Fruit fly (Drosophila melanogaster) whole organism, pupa: ENCODE data around the gene CG32081.
A peak's percentile ranks its signal among the peaks of the same experiment; 100 is the strongest.

Experiments
- CG10348 ChIP-seq: fragments of 200-800 bp; sonication (Bioruptor generic); IDR thresholded peaks from 2 replicates; pipeline ENCODE4 v1.3.6; 2022; ENCODE audit warnings: missing biosample characterization, missing genetic modification characterization
- CG12605 ChIP-seq: fragments of 200-800 bp; sonication (Bioruptor generic); IDR thresholded peaks from 2 replicates; pipeline ENCODE4 v1.3.6; 2022; ENCODE audit warnings: missing biosample characterization, missing genetic modification characterization
- CG13204 ChIP-seq: fragments of 200-800 bp; sonication (Bioruptor generic); optimal IDR thresholded peaks from 2 replicates; lab custom pipeline; 2018; ENCODE audit warnings: missing biosample characterization, mild to moderate bottlenecking, missing genetic modification characterization, moderate library complexity
- CG14655 ChIP-seq: fragments of 200-800 bp; sonication (Bioruptor generic); optimal IDR thresholded peaks from 3 replicates; lab custom pipeline; 2017; ENCODE audit warnings: mild to moderate bottlenecking, missing biosample characterization, missing genetic modification reagents, missing genetic modification characterization
- CG15710 ChIP-seq: fragments of 200-800 bp; sonication (Bioruptor generic); optimal IDR thresholded peaks from 2 replicates; lab custom pipeline; 2018; ENCODE audit warnings: missing biosample characterization, mild to moderate bottlenecking, missing genetic modification characterization, moderate library complexity
- CG17806 ChIP-seq: fragments of 200-800 bp; sonication (Bioruptor generic); optimal IDR thresholded peaks from 2 replicates; lab custom pipeline; 2018; ENCODE audit warnings: missing biosample characterization, mild to moderate bottlenecking, missing genetic modification characterization, moderate library complexity
- CG32121 ChIP-seq: fragments of 200-800 bp; sonication (Bioruptor generic); IDR thresholded peaks from 2 replicates; pipeline ENCODE4 v1.3.6; 2022; ENCODE audit warnings: missing biosample characterization, missing genetic modification characterization
- CG34367 ChIP-seq: fragments of 200-800 bp; sonication (Bioruptor generic); optimal IDR thresholded peaks from 2 replicates; lab custom pipeline; 2018; ENCODE audit warnings: missing biosample characterization, mild to moderate bottlenecking, missing genetic modification characterization
- CG4496 ChIP-seq: fragments of 200-800 bp; sonication (Bioruptor generic); IDR thresholded peaks from 3 replicates; pipeline ENCODE4 v1.3.6; 2022; ENCODE audit warnings: missing biosample characterization, missing genetic modification characterization
- CG8159 ChIP-seq: fragments of 200-800 bp; sonication (Bioruptor generic); optimal IDR thresholded peaks from 3 replicates; lab custom pipeline; 2018; ENCODE audit warnings: missing biosample characterization, mild to moderate bottlenecking, missing genetic modification characterization, moderate library complexity
- CG8301 ChIP-seq: fragments of 200-800 bp; sonication (Bioruptor generic); optimal IDR thresholded peaks from 2 replicates; lab custom pipeline; 2018; ENCODE audit warnings: missing biosample characterization, mild to moderate bottlenecking, missing genetic modification characterization
- CG9948 ChIP-seq: fragments of 200-800 bp; sonication (Bioruptor generic); optimal IDR thresholded peaks from 2 replicates; lab custom pipeline; 2018; ENCODE audit warnings: missing biosample characterization, mild to moderate bottlenecking, missing genetic modification characterization, moderate library complexity
- D1 ChIP-seq: fragments of 200-800 bp; sonication (Bioruptor generic); optimal IDR thresholded peaks from 2 replicates; lab custom pipeline; 2018; ENCODE audit warnings: missing biosample characterization, mild to moderate bottlenecking, missing genetic modification characterization, moderate library complexity
- EcR ChIP-seq: fragments of 200-800 bp; sonication (Bioruptor generic); optimal IDR thresholded peaks from 3 replicates; lab custom pipeline; 2019; ENCODE audit warnings: missing biosample characterization, missing genetic modification characterization, mild to moderate bottlenecking, moderate library complexity, missing genetic modification reagents
- Ets98B ChIP-seq: fragments of 200-800 bp; sonication (Bioruptor generic); IDR thresholded peaks from 2 replicates; pipeline ENCODE4 v1.3.6; 2022; ENCODE audit warnings: missing biosample characterization, missing genetic modification characterization
- Pif1A ChIP-seq: fragments of 200-800 bp; sonication (Bioruptor generic); optimal IDR thresholded peaks from 3 replicates; lab custom pipeline; 2016; ENCODE audit warnings: missing biosample characterization, missing genetic modification characterization
- Pif1B ChIP-seq: fragments of 200-800 bp; sonication (Bioruptor generic); optimal IDR thresholded peaks from 3 replicates; lab custom pipeline; 2016; ENCODE audit warnings: missing biosample characterization, missing genetic modification characterization
- Snoo ChIP-seq: fragments of 200-800 bp; sonication (Bioruptor generic); optimal IDR thresholded peaks from 3 replicates; lab custom pipeline; 2017; ENCODE audit warnings: missing biosample characterization, mild to moderate bottlenecking, missing genetic modification characterization, inconsistent platforms
- fd96Ca ChIP-seq: fragments of 200-800 bp; sonication (Bioruptor generic); IDR thresholded peaks from 3 replicates; pipeline ENCODE4 v1.3.6; 2022; ENCODE audit warnings: missing biosample characterization, missing genetic modification characterization
- gl ChIP-seq: fragments of 200-800 bp; sonication (Bioruptor generic); optimal IDR thresholded peaks from 2 replicates; lab custom pipeline; 2018; ENCODE audit warnings: missing biosample characterization, mild to moderate bottlenecking, missing genetic modification characterization
- rn ChIP-seq: fragments of 200-800 bp; sonication (Bioruptor generic); IDR thresholded peaks from 2 replicates; pipeline ENCODE4 v1.3.6; 2022; ENCODE audit warnings: missing biosample characterization, missing genetic modification characterization

CG32081 gene

DNA sequence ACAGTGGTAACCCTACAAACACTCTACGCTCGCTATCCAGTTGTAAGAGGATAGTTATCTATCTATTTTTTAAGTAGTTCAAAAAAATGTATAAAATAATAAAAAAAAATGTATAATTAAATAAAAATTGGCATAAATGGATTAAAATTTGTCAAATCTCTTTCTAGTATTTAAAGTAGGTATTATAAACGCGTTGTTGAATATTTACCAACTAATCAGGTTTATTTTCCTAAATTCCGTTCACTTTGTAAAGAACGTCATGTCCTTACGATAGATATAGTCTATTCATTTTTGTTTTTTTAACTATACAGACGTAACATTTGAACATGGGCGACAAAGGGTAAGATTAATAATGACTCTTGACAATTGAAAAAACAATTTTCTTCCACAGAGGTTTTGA is at the start of gene CG32081:
CG32081 (plus strand) TSS at position 301 of the 400 bp plus-strand sequence.
- no peak for TF ChIP-seq CG15710 (tag; lab: Kevin White, UChicago)
- TF ChIP-seq fd96Ca (GFP tag; lab: Robert Waterston, UW): no peak
- no peak for TF ChIP-seq CG4496
- no peak for TF ChIP-seq Pif1B (GFP tag; lab: Kevin White, UChicago)
- no peak for TF ChIP-seq Pif1A
- no peak for TF ChIP-seq D1 (tag; lab: Kevin White, UChicago)
- no peak for TF ChIP-seq CG8301
- no peak for TF ChIP-seq CG14655 (GFP tag; lab: Kevin White, UChicago)
- no peak for TF ChIP-seq CG10348 (GFP tag; lab: Robert Waterston, UW)
- TF ChIP-seq rn (GFP tag; lab: Robert Waterston, UW): no peak
- no peak for TF ChIP-seq Ets98B
- TF ChIP-seq EcR (GFP tag; lab: Kevin White, UChicago): no peak
- TF ChIP-seq gl: no peak
- no peak for TF ChIP-seq Snoo (tag; lab: Kevin White, UChicago)
- no peak for TF ChIP-seq CG32121 (GFP tag; lab: Robert Waterston, UW)
- TF ChIP-seq CG13204 (GFP tag; lab: Kevin White, UChicago): no peak
- TF ChIP-seq CG8159 (tag; lab: Kevin White, UChicago): no peak
- TF ChIP-seq, all 21 proteins: peak for 0

DNA sequence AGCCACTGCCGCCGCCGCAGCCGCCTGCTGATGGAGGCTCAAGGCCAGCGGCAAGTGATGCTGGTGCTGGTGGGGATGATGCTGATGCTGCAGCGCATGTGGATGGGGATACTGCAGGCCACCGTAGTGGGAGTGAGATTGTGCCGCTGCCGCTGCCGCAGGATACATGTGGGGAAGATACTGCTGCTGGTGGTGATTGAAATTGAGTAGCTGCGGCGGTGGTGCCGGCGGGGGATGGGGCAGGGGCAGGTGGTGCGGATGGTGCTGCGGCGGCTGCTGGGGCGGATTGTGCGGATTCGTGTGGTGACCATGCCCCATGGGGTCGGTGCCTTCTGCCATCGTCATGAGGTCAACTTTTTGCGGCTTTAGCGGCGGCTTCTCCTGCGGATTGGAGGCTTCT is 42.8 kb upstream of the CG32081 start:
- TF ChIP-seq CG10348 (GFP tag; lab: Robert Waterston, UW): no peak
- no peak for TF ChIP-seq CG9948 (tag; lab: Kevin White, UChicago)
- TF ChIP-seq rn (GFP tag; lab: Robert Waterston, UW): no peak
- TF ChIP-seq EcR (GFP tag; lab: Kevin White, UChicago): no peak
- TF ChIP-seq CG17806 (tag; lab: Kevin White, UChicago): no peak
- no peak for TF ChIP-seq CG4496
- TF ChIP-seq Pif1A: no peak
- TF ChIP-seq CG15710 (tag; lab: Kevin White, UChicago): no peak
- no peak for TF ChIP-seq D1 (tag; lab: Kevin White, UChicago)
- no peak for TF ChIP-seq CG8301
- TF ChIP-seq CG12605: no peak
- no peak for TF ChIP-seq CG8159 (tag; lab: Kevin White, UChicago)

DNA sequence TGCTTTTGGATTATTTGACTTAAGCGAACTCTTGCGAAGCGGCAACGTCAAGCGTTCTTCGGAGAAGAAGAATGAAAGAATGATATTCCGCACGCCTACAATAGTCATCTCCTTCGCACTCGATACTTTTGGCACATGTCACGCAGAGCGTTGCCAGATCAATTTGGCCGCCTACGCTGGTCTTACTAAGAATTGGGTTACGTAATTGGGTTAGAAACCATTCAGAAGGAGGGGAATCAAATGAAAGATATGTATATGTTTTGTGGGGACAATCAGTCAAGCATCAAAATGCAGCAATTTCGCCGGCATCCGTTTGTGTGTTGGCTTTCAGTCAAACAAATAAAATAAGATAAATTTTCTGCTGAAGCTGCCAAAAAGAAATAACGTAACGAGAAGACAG is 41.8 kb upstream of the CG32081 start:
- TF ChIP-seq CG12605 (no peak), CG34367 (no peak), CG8301 (no peak), Pif1A (no peak), gl (no peak), CG13204 (GFP tag; lab: Kevin White, UChicago) (no peak), fd96Ca (GFP tag; lab: Robert Waterston, UW) (no peak), CG8159 (tag; lab: Kevin White, UChicago) (no peak), rn (GFP tag; lab: Robert Waterston, UW) (no peak)

dm6 chr3L:10986613-10987012 is 40.8 kb upstream of the CG32081 start:
- TF ChIP-seq Ets98B (peak; percentile 34; the same call in 1 of the 2 replicates), CG32121 (GFP tag; lab: Robert Waterston, UW) (no peak), fd96Ca (GFP tag; lab: Robert Waterston, UW) (0 out of 3 replicates have a peak, but pooled peaks have one; percentile 45), CG14655 (GFP tag; lab: Kevin White, UChicago) (peak; percentile 7), CG4496 (peak; percentile 32; the same call in 1 of the 3 replicates), CG12605 (peak; percentile 18; the same call in 1 of the 2 replicates), CG15710 (tag; lab: Kevin White, UChicago) (peak; percentile 22), CG8159 (tag; lab: Kevin White, UChicago) (peak; percentile 7), rn (GFP tag; lab: Robert Waterston, UW) (no peak), gl (no peak), Pif1A (no peak), CG17806 (tag; lab: Kevin White, UChicago) (no peak)

- TF ChIP-seq CG10348 (GFP tag; lab: Robert Waterston, UW): no peak
- TF ChIP-seq gl: no peak
- no peak for TF ChIP-seq fd96Ca (GFP tag; lab: Robert Waterston, UW)
- no peak for TF ChIP-seq CG34367
- TF ChIP-seq Pif1A: no peak
- TF ChIP-seq CG15710 (tag; lab: Kevin White, UChicago): no peak
- no peak for TF ChIP-seq CG8159 (tag; lab: Kevin White, UChicago)
- no peak for TF ChIP-seq Ets98B
- no peak for TF ChIP-seq CG12605
- no peak for TF ChIP-seq D1 (tag; lab: Kevin White, UChicago)
- TF ChIP-seq CG4496: no peak
- TF ChIP-seq CG9948 (tag; lab: Kevin White, UChicago): no peak
- no peak for TF ChIP-seq rn (GFP tag; lab: Robert Waterston, UW)
- no peak for TF ChIP-seq Pif1B (GFP tag; lab: Kevin White, UChicago)
- no peak for TF ChIP-seq Snoo (tag; lab: Kevin White, UChicago)
- TF ChIP-seq CG8301: no peak
- no peak for TF ChIP-seq EcR (GFP tag; lab: Kevin White, UChicago)
- no peak for TF ChIP-seq CG13204 (GFP tag; lab: Kevin White, UChicago)
Measured at dm6 chr3L:10988559-10988958, 38.8 kb upstream of the CG32081 start.

DNA sequence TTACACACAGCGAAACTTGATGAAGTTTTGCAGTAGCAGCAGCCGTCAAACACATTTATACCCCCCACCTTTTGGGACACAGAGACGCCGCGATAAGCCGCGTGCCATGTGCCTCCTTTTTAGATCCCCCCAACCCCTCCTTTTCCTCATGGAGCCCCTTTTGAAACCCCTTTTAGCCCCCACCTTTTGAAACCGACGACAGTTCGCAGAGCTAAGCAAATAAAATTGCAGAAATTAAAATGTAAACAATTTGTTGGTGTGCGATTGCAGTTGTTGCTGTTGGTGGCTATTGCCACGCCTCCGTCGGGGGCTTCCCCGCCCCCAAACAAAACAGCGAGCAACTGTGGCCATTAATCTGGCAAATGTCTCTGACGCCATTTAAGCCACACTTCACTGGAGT is 38.1 kb upstream of the CG32081 start:
- TF ChIP-seq CG14655 (GFP tag; lab: Kevin White, UChicago): no peak
- no peak for TF ChIP-seq CG8159 (tag; lab: Kevin White, UChicago)
- TF ChIP-seq CG13204 (GFP tag; lab: Kevin White, UChicago): no peak
- no peak for TF ChIP-seq Pif1A

dm6 chr3L:10989873-10990272 is 37.5 kb upstream of the CG32081 start:
- TF ChIP-seq CG32121 (GFP tag; lab: Robert Waterston, UW) (no peak), Snoo (tag; lab: Kevin White, UChicago) (no peak), Pif1B (GFP tag; lab: Kevin White, UChicago) (no peak), CG14655 (GFP tag; lab: Kevin White, UChicago) (no peak), fd96Ca (GFP tag; lab: Robert Waterston, UW) (no peak), CG4496 (no peak), rn (GFP tag; lab: Robert Waterston, UW) (0 out of 2 replicates have a peak, but pooled peaks have one; percentile 22), CG8301 (no peak), Pif1A (peak; percentile 10), CG17806 (tag; lab: Kevin White, UChicago) (no peak), Ets98B (0 out of 2 replicates have a peak, but pooled peaks have one; percentile 7), CG12605 (no peak), EcR (GFP tag; lab: Kevin White, UChicago) (no peak)
